Worm (Caenorhabditis elegans): ENCODE results near the gene F47C12.6.

- TF ChIP-seq unc-39 (tag; optimal IDR thresholded peaks at IDR 0.05) (no peak), ama-1 (optimal IDR thresholded peaks at IDR 0.05) (no peak), nhr-76 (tag; optimal IDR thresholded peaks at IDR 0.05) (no peak), ZK546.5 (tag; optimal IDR thresholded peaks at IDR 0.05) (no peak), ceh-28 (tag; optimal IDR thresholded peaks at IDR 0.05) (no peak), dmd-6 (GFP tag; IDR thresholded peaks at IDR 0.05) (no peak), egl-27 (tag; optimal IDR thresholded peaks at IDR 0.05) (no peak), ceh-44 (GFP tag; IDR thresholded peaks at IDR 0.05) (no peak), nhr-25 (tag; optimal IDR thresholded peaks at IDR 0.05; ENCODE audit: borderline replicate concordance, insufficient read depth) (no peak)
Observed at ce11 chrIV:3979525-3979924, 13.7 kb downstream of the F47C12.6 start, which contains the start of gene srh-222.
